Fruit fly (Drosophila melanogaster): ENCODE measurements around the gene Hmgcl.

Hmgcl gene

dm6 chr2L:6950096-6950495, 10.1 kb upstream of the Hmgcl start, which contains the start of the genes Gas41 and SA1 (continued):
- TF ChIP-seq C15 (GFP tag; IDR thresholded peaks at IDR 0.05): peak; percentile 65; the same call in 1 of the 3 replicates
- TF ChIP-seq CG11696 (GFP tag; IDR thresholded peaks at IDR 0.05): peak; percentile 54
- TF ChIP-seq slou (GFP tag; optimal IDR thresholded peaks at IDR 0.05): no peak
- no peak for TF ChIP-seq gcm2 (GFP tag; optimal IDR thresholded peaks at IDR 0.05)
- TF ChIP-seq HmgD (GFP tag; optimal IDR thresholded peaks at IDR 0.05): no peak
- peak in 1 of 2 experiments; percentile 22 for TF ChIP-seq bsh (GFP tag; optimal IDR thresholded peaks at IDR 0.05)
- TF ChIP-seq CG9817 (tag; optimal IDR thresholded peaks at IDR 0.05): peak; percentile 29
- no peak for TF ChIP-seq CG9876 (GFP tag; optimal IDR thresholded peaks at IDR 0.05)
- TF ChIP-seq CG10462 (GFP tag; optimal IDR thresholded peaks at IDR 0.05): peak; percentile 66
- TF ChIP-seq rib (GFP tag; IDR thresholded peaks at IDR 0.05): no peak
- peak; percentile 96 for TF ChIP-seq CG14710 (tag; optimal IDR thresholded peaks at IDR 0.05)
- no peak for TF ChIP-seq Hr39 (optimal IDR thresholded peaks at IDR 0.05)
- TF ChIP-seq Atf6 (GFP tag; IDR thresholded peaks at IDR 0.05): no peak
- TF ChIP-seq CG11085 (GFP tag; IDR thresholded peaks at IDR 0.05): peak; percentile 89
- TF ChIP-seq CG13287 (GFP tag; IDR thresholded peaks at IDR 0.05; ENCODE audit: partially characterized antibody): peak; percentile 90
- no peak for TF ChIP-seq Neu2 (GFP tag; optimal IDR thresholded peaks at IDR 0.05; ENCODE audit: borderline replicate concordance)
- TF ChIP-seq phol (tag; optimal IDR thresholded peaks at IDR 0.05): peak; percentile 94
- no peak for TF ChIP-seq zfh1 (GFP tag; IDR thresholded peaks at IDR 0.05)
- no peak for TF ChIP-seq CG5180 (GFP tag; optimal IDR thresholded peaks at IDR 0.05)
- TF ChIP-seq CG8089 (GFP tag; optimal IDR thresholded peaks at IDR 0.05): no peak
- peak; percentile 76; the same call in 2 of the 3 replicates for TF ChIP-seq CG7357 (GFP tag; IDR thresholded peaks at IDR 0.05)
- TF ChIP-seq CG3995 (GFP tag; optimal IDR thresholded peaks at IDR 0.05): peak; percentile 32
- peak; percentile 81; the same call in 2 of the 3 replicates for TF ChIP-seq ase (GFP tag; IDR thresholded peaks at IDR 0.05)
- no peak for TF ChIP-seq sens-2 (GFP tag; IDR thresholded peaks at IDR 0.05)
- TF ChIP-seq CG12071 (GFP tag; optimal IDR thresholded peaks at IDR 0.05): no peak
- peak; percentile 82 for TF ChIP-seq lbe (GFP tag; optimal IDR thresholded peaks at IDR 0.05)
- TF ChIP-seq CG3726 (GFP tag; IDR thresholded peaks at IDR 0.05): peak; percentile 47; the same call in 1 of the 3 replicates
- TF ChIP-seq sr (GFP tag; IDR thresholded peaks at IDR 0.05): no peak
- no peak for TF ChIP-seq cad (GFP tag; optimal IDR thresholded peaks at IDR 0.05)
- TF ChIP-seq MBD-R2 (GFP tag; IDR thresholded peaks at IDR 0.05): peak; percentile 78
- TF ChIP-seq Deaf1 (tag; optimal IDR thresholded peaks at IDR 0.05): no peak
- TF ChIP-seq Six4 (GFP tag; optimal IDR thresholded peaks at IDR 0.05): peak; percentile 70
- TF ChIP-seq cwo (GFP tag; optimal IDR thresholded peaks at IDR 0.05): peak; percentile 72
- 0 out of 2 replicates have a peak, but pooled peaks have one; percentile 35 for TF ChIP-seq CG4360 (GFP tag; IDR thresholded peaks at IDR 0.05)
- peak; percentile 56; the same call in 1 of the 3 replicates for TF ChIP-seq otp (GFP tag; IDR thresholded peaks at IDR 0.05)
- TF ChIP-seq ham (GFP tag; IDR thresholded peaks at IDR 0.05): peak; percentile 62; the same call in 1 of the 2 replicates
- no peak for TF ChIP-seq lmd (GFP tag; IDR thresholded peaks at IDR 0.05)
- TF ChIP-seq CG7786 (GFP tag; optimal IDR thresholded peaks at IDR 0.05): peak; percentile 47
- TF ChIP-seq NFAT (GFP tag; IDR thresholded peaks at IDR 0.05): peak; percentile 88
- peak; percentile 69 for TF ChIP-seq CG10979 (tag; optimal IDR thresholded peaks at IDR 0.05)
- peak; percentile 92 for TF ChIP-seq CG2889 (GFP tag; IDR thresholded peaks at IDR 0.05)
- no peak for TF ChIP-seq CG3847 (GFP tag; IDR thresholded peaks at IDR 0.05)
- TF ChIP-seq CG12659 (GFP tag; optimal IDR thresholded peaks at IDR 0.05): peak; percentile 90
- peak; percentile 11 for TF ChIP-seq caup (GFP tag; optimal IDR thresholded peaks at IDR 0.05; ENCODE audit: severe bottlenecking)
- TF ChIP-seq danr (GFP tag; IDR thresholded peaks at IDR 0.05): peak; percentile 31; the same call in 1 of the 2 replicates
- TF ChIP-seq CG18619 (GFP tag; optimal IDR thresholded peaks at IDR 0.05): peak; percentile 22
- peak; percentile 84 for TF ChIP-seq CG3065 (GFP tag; optimal IDR thresholded peaks at IDR 0.05)
- TF ChIP-seq crp (GFP tag; optimal IDR thresholded peaks at IDR 0.05): peak in 1 of 2 experiments; percentile 3
- TF ChIP-seq klu (GFP tag; IDR thresholded peaks at IDR 0.05): no peak
- no peak for TF ChIP-seq CG14965 (GFP tag; optimal IDR thresholded peaks at IDR 0.05; ENCODE audit: borderline replicate concordance)
- peak; percentile 96 for TF ChIP-seq CG13424 (tag; optimal IDR thresholded peaks at IDR 0.05)
